Worm (Caenorhabditis elegans) whole organism, L1 larva: Measurements from ENCODE around the gene C26B9.5.

Experiments
- ama-1 ChIP-seq: fragments of 150-350 bp; optimal IDR thresholded peaks from 2 replicates; lab custom pipeline; 2014
- ceh-82 ChIP-seq, 3 experiments: fragments of 150-350 bp in 1 of 3; sonication (generic microtip) in 2 of 3; optimal IDR thresholded peaks; 2 replicates each; lab custom pipeline; 2014 to 2017; ENCODE audit warnings: missing biosample characterization in 3 of 3, missing genetic modification characterization in 3 of 3
- grh-1 ChIP-seq: fragments of 200-800 bp; sonication (Bioruptor generic); IDR thresholded peaks from 2 replicates; pipeline ENCODE4 v1.3.6; 2022; ENCODE audit warnings: missing genetic modification reagents, missing genetic modification characterization, missing compliant biosample characterization
- nhr-77 ChIP-seq: fragments of 150-350 bp; optimal IDR thresholded peaks from 2 replicates; lab custom pipeline; 2014; ENCODE audit warnings: missing biosample characterization, missing genetic modification characterization

- TF ChIP-seq nhr-77 = no peak
- no peak for TF ChIP-seq grh-1 (GFP tag; lab: Robert Waterston, UW)
- TF ChIP-seq ama-1 (lab: Kevin White, UChicago) = no peak
- no peak for TF ChIP-seq ceh-82 (tag; optimal IDR thresholded peaks at IDR 0.05; lab: Kevin White, UChicago)
These were observed 41.3 kb downstream of the C26B9.5 start for ce11 chrX:5370605-5371004.
